Worm (Caenorhabditis elegans): Measurements from ENCODE around the gene sto-5.

DNA sequence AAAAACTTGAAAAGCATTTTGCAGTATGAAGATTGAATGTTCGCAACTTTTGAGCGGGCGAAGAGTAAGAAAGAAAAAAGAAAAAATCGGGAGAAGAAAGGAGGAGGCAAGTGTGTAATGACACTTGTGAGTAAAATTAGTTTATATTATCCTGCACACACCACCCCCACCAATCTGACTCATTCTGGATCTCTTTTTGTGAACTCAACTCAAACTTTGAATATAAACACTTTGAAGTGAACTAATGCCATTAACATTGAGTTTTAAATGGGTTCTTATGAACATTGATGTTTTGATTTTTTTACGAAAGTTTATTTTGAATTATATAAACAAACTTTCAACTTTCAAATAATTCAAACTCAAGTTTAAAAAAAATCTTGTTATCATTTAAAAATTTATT is 19.7 kb upstream of the sto-5 start, which contains the start of gene F41G4.8:
- TF ChIP-seq efl-3 (GFP tag; optimal IDR thresholded peaks at IDR 0.05) = no peak
- no peak for TF ChIP-seq dpl-1 (GFP tag; optimal IDR thresholded peaks at IDR 0.05)
- no peak for TF ChIP-seq sox-4 (tag; optimal IDR thresholded peaks at IDR 0.05)
